Fruit fly (Drosophila melanogaster) Kc167 (cell line): ENCODE results near the gene CG33253.

ENCODE experiments used
- Myc ChIP-seq: fragments of >200 bp; optimal IDR thresholded peaks from 2 replicates; lab custom pipeline; 2017; ENCODE audit warnings: missing external identifiers
- Sin3A ChIP-seq: fragments of >200 bp; optimal IDR thresholded peaks from 2 replicates; lab custom pipeline; 2018; ENCODE audit warnings: missing external identifiers
- h ChIP-seq: fragments of >200 bp; optimal IDR thresholded peaks from 3 replicates; lab custom pipeline; 2018; ENCODE audit warnings: missing external identifiers
- insv ChIP-seq: fragments of >200 bp; optimal IDR thresholded peaks from 3 replicates; lab custom pipeline; 2018; ENCODE audit warnings: missing external identifiers
- psq ChIP-seq: fragments of >200 bp; optimal IDR thresholded peaks from 2 replicates; lab custom pipeline; 2017; ENCODE audit warnings: missing external identifiers
- ttk ChIP-seq: sonication (Bioruptor generic); optimal IDR thresholded peaks from 2 replicates; lab custom pipeline; 2017; ENCODE audit warnings: missing external identifiers

Gene CG33253

dm6 chrX:19229855-19230433 lies 46.7 kb downstream of the CG33253 start:
- TF ChIP-seq h (lab: Kevin White, UChicago) (no peak), insv (lab: Kevin White, UChicago) (no peak), Myc (lab: Kevin White, UChicago) (no peak), ttk (lab: Kevin White, UChicago) (no peak), Sin3A (lab: Kevin White, UChicago) (no peak), psq (lab: Kevin White, UChicago) (no peak)
